Worm (Caenorhabditis elegans) whole organism, early embryonic: Measurements from ENCODE around the gene chhy-1.

ENCODE experiments used
- F13C5.2 ChIP-seq: sonication (generic microtip); optimal IDR thresholded peaks from 2 replicates; lab custom pipeline; 2017; ENCODE audit warnings: mild to moderate bottlenecking, missing genetic modification characterization, inconsistent platforms, missing compliant biosample characterization
- aly-1 ChIP-seq: sonication (generic microtip); optimal IDR thresholded peaks from 2 replicates; lab custom pipeline; 2016; ENCODE audit warnings: missing genetic modification characterization, missing compliant biosample characterization
- ama-1 ChIP-seq: fragments of 150-350 bp; optimal IDR thresholded peaks from 2 replicates; lab custom pipeline; 2014
- ceh-13 ChIP-seq: fragments of 200-800 bp; sonication (Bioruptor generic); optimal IDR thresholded peaks from 2 replicates; lab custom pipeline; 2018; ENCODE audit warnings: mild to moderate bottlenecking, missing genetic modification characterization, missing compliant biosample characterization
- ets-7 ChIP-seq: sonication (generic microtip); optimal IDR thresholded peaks from 2 replicates; lab custom pipeline; 2016; ENCODE audit warnings: missing genotype, missing genetic modification characterization, missing compliant biosample characterization
- flt-1 ChIP-seq: fragments of 200-800 bp; sonication (Bioruptor generic); IDR thresholded peaks from 2 replicates; pipeline ENCODE4 v1.3.6; 2022; ENCODE audit warnings: missing genetic modification characterization, missing compliant biosample characterization
- hmbx-1 ChIP-seq: sonication (generic microtip); optimal IDR thresholded peaks from 2 replicates; lab custom pipeline; 2016; ENCODE audit warnings: mild to moderate bottlenecking, missing genetic modification characterization, missing compliant biosample characterization
- hmg-4 ChIP-seq: fragments of 200-800 bp; sonication (Bioruptor generic); optimal IDR thresholded peaks from 2 replicates; lab custom pipeline; 2018; ENCODE audit warnings: mild to moderate bottlenecking, missing genetic modification characterization, missing compliant biosample characterization
- pes-1 ChIP-seq: fragments of 200-800 bp; sonication (Bioruptor generic); IDR thresholded peaks from 2 replicates; pipeline ENCODE4 v1.3.6; 2022; ENCODE audit warnings: missing genetic modification reagents, missing genetic modification characterization, missing compliant biosample characterization
- sea-1 ChIP-seq: fragments of 200-800 bp; sonication (Bioruptor generic); conservative IDR thresholded peaks from 2 replicates; pipeline ENCODE4 v1.3.6; 2022; ENCODE audit warnings: missing genetic modification characterization, missing compliant biosample characterization
- tbx-11 ChIP-seq: fragments of 200-800 bp; sonication (Bioruptor generic); IDR thresholded peaks from 2 replicates; pipeline ENCODE4 v1.3.6; 2022; ENCODE audit warnings: missing genetic modification characterization, missing compliant biosample characterization

DNA sequence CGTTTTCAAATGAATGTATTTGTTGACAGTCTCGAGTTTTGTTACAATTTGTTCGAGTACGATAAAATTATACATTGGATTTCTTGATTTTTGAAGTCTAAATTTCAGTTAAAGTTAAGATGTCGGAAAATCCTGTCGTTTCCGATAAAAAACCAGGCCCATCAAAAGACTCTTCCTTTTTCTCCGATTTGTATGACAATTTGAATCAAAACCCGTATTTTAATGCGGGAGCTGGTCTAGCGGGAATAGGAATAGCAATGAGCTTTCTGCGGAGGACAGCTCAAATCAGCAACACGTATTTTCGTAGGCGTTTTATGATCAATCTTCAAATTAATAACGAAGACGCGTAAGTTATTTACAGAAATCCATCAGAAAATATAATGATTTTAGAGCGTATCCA is 46.4 kb downstream of the chhy-1 start, which contains the start of gene bcs-1:
- no peak for TF ChIP-seq ets-7
- no peak for TF ChIP-seq flt-1 (GFP tag; lab: Robert Waterston, UW)
- TF ChIP-seq hmbx-1 (tag; lab: Kevin White, UChicago) = no peak
- TF ChIP-seq pes-1 (GFP tag; lab: Robert Waterston, UW) = no peak
- no peak for TF ChIP-seq ceh-13 (GFP tag; lab: Kevin White, UChicago)
- no peak for TF ChIP-seq ama-1 (lab: Kevin White, UChicago)
- no peak for TF ChIP-seq sea-1
- TF ChIP-seq hmg-4 (GFP tag; lab: Kevin White, UChicago) = no peak
- TF ChIP-seq tbx-11 (GFP tag; lab: Robert Waterston, UW) = no peak
- no peak for TF ChIP-seq F13C5.2
- no peak for TF ChIP-seq aly-1 (tag; lab: Kevin White, UChicago)
